Worm (Caenorhabditis elegans) whole organism, L4/young adult: ENCODE measurements around the gene B0554.1.

Source experiments
- W03F9.2 ChIP-seq: fragments of 150-350 bp; optimal IDR thresholded peaks from 2 replicates; lab custom pipeline; 2014; ENCODE audit warnings: missing biosample characterization, missing genetic modification characterization
- dao-5 ChIP-seq: sonication (generic microtip); optimal IDR thresholded peaks from 2 replicates; lab custom pipeline; 2016; ENCODE audit warnings: missing genotype, missing genetic modification characterization, moderate library complexity, missing compliant biosample characterization
- him-1 ChIP-seq: sonication (generic microtip); optimal IDR thresholded peaks from 2 replicates; lab custom pipeline; 2016; ENCODE audit warnings: missing genotype, missing genetic modification reagents, missing genetic modification characterization, missing compliant biosample characterization

Gene B0554.1

DNA sequence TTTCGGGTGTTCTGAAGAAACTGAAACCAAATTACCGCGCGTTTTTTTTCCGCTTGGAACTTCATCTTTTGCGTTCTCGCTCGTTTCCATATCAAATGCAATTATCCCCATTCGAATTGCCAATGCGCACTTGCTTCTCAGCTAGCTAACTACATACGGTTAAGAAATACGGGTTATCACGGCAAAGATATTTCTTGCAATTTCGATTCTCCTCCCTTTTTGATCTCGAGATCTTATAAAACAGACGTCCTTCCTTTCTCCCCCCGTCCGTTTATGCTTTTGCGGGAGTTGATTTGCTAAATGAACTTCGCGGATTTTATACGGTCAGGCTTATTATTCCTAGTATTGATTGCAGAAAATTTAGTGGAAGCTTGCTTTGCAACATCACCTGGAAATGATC, 9.3 kb upstream of the B0554.1 start, which contains the start of gene B0554.4:
TSS of gene B0554.4 (plus strand) at position 301 of the 400 bp plus-strand sequence.
- no peak for TF ChIP-seq him-1 (tag; lab: Kevin White, UChicago)
- TF ChIP-seq W03F9.2: no peak
- no peak for TF ChIP-seq dao-5

DNA sequence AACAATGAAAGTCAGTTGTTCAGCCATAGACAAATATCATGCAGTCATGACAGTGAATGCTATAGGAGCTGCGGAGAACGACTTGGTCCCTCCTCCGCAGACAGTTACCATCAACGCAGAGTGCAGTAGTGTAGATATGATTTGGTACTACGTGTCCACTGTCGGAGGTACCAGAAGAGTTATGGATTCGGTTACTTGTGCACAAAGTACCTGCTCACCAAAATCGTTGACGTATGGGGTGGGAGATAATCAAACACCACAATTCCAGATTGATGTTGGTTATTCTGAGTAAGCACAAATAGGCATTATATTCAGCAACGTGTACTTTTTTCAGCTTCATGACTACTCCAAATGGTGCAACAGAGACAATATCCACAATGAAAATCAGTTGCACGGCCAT, 5.2 kb upstream of the B0554.1 start:
- TF ChIP-seq W03F9.2 (no peak), him-1 (tag; lab: Kevin White, UChicago) (no peak), dao-5 (no peak)

- no peak for TF ChIP-seq him-1 (tag; lab: Kevin White, UChicago)
- no peak for TF ChIP-seq dao-5
- TF ChIP-seq W03F9.2: no peak
These were observed 4.3 kb upstream of the B0554.1 start, which contains the start of gene B0554.2 for ce11 chrV:433898-434297. Gene B0554.2 (plus strand): TSS chrV:434198.

- no peak for TF ChIP-seq W03F9.2
- no peak for TF ChIP-seq him-1 (tag; lab: Kevin White, UChicago)
- TF ChIP-seq dao-5: no peak
These were observed 1.1 kb downstream of the B0554.1 start for ce11 chrV:439183-439749.

DNA sequence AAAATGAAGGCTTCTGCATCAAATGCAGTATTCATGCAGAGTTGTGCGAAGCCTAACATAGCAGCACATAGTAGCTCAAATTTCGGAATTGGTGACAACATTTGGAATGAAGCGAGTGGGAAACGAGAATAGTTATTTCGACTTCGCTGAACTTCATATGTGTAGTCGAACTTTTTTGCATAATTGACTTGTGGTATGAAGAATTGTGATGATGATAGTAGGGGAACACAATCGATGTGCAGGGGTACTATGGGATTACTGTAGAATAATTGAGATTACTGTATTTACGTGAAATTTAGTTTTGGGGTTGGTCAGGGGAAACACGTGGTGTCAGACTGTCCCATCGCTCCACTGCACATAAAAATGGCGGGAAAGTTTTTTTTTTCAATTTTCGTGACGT, 2.7 kb downstream of the B0554.1 start, which contains the start of gene B0554.7:
TSS of gene B0554.7 (minus strand) at position 101 of the 400 bp plus-strand sequence.
- TF ChIP-seq W03F9.2: no peak
- TF ChIP-seq him-1 (tag; lab: Kevin White, UChicago): no peak
- no peak for TF ChIP-seq dao-5

- TF ChIP-seq W03F9.2: no peak
- TF ChIP-seq dao-5: no peak
- TF ChIP-seq him-1 (tag; lab: Kevin White, UChicago): no peak
These were observed 5.0 kb downstream of the B0554.1 start, which contains the start of gene srh-33 for ce11 chrV:443193-443592. Gene srh-33 (minus strand): TSS chrV:443293.

- TF ChIP-seq W03F9.2 (no peak), him-1 (tag; lab: Kevin White, UChicago) (no peak), dao-5 (no peak)
These were observed 8.4 kb downstream of the B0554.1 start, which contains the start of gene srh-34 for ce11 chrV:446574-446973. Gene srh-34 (minus strand): TSS chrV:446674.

DNA sequence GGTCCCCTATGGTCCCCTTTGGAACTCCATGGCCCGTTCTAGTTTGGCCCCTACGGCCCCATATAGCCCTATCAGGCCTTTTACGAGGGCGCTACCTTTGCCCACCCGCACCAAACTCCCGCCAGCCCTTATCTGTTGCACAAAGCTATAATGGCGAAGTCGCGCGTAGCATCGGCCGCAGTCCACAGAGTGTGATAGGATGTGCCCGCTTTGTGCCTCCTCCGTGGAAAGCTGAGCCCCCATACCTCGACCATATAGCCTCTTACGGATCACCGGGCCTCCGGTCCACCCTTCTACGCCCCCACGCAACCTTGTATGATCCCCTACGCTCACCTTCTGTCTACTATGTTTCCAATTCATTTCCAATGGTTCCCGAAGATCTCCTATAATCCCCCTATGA, 8.8 kb downstream of the B0554.1 start:
- no peak for TF ChIP-seq him-1 (tag; lab: Kevin White, UChicago)
- no peak for TF ChIP-seq W03F9.2
- no peak for TF ChIP-seq dao-5

DNA sequence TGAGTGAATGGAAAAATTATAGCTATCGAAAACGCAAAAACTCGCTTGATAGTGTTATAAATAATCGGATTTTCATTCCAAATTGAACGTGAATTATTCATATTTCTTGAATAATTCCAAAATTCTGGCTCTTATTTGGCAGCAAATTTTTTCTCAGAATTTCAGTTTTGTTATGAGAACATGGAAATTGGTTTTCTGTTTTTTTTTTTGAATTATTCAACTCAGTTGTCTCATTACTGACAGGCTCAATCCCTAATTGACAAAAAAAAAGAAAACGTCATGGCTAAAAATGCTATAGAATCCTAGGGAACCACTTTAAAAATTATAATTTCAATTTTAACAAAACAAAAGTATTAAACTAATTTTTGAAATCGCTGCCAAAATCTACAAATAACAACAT, 10.9 kb downstream of the B0554.1 start, which contains the start of gene srh-35:
TSS of gene srh-35 (minus strand) at position 101 of the 400 bp plus-strand sequence.
- TF ChIP-seq dao-5: no peak
- TF ChIP-seq W03F9.2: no peak
- TF ChIP-seq him-1 (tag; lab: Kevin White, UChicago): no peak

DNA sequence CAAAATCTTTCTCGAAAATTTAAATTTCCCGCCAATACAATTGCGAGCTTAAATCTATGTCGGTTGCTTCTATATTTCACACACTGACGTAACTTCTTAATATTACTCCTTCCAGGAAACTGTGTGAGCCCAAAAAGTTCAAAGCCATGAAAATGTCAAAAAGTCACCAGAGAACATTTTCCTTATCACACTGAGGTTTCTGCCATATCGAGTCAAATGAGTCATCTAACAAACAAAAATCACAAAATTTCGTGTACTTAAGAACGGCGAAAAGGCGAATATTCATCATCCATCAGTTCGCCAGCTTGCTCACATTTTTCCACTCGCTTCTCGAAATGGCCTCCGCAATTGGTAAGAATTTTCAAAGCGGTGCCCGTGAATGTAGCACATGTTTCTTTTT, 11.5 kb downstream of the B0554.1 start, which contains the start of gene M02H5.8:
TSS of gene M02H5.8 (plus strand) at position 297 of the 400 bp plus-strand sequence.
- TF ChIP-seq him-1 (tag; lab: Kevin White, UChicago) (no peak), W03F9.2 (no peak), dao-5 (no peak)

DNA sequence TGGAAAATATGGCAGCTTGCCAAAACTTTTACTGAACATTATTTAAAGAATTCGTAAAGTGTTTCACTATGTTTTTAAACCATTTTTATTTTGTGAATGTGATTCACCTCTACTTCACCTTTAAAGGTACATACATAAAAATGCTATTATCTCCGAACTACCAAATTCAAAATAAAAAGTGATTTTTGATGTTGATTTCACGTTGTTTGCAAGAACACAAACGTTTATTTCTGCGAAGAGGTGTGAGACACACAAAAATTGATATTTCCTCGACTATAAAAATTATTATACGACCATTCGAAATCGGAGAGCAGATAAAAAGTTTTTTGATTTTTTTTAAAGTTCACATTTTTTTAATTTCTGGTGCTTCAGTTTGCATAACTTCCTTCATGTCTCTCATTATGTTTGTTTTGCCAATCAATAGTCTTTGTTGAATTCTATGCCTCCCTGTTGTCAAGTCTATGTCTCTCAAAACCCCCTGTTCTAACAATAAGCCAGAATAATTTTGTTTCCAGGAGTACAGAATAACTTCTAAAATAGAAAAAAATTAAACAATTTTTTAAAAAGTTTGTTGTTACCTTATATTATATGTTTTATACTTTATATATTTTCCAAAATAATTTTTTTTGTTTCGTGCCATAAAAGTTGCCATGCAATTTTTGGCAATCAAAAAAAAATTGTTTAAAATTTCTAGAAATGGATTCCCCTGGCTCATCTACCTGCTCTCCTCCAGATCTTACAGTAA, 12.7 kb downstream of the B0554.1 start, which contains the start of gene nhr-123:
TSS of gene nhr-123 (plus strand) at position 695 of the 745 bp plus-strand sequence.
- no peak for TF ChIP-seq dao-5
- no peak for TF ChIP-seq W03F9.2
- TF ChIP-seq him-1 (tag; lab: Kevin White, UChicago): no peak

ce11 chrV:453569-453968, 15.4 kb downstream of the B0554.1 start, which contains the start of gene nhr-98:
Gene nhr-98 (plus strand): TSS chrV:453869.
- TF ChIP-seq him-1 (tag; lab: Kevin White, UChicago) (no peak), dao-5 (no peak), W03F9.2 (no peak)

- TF ChIP-seq him-1 (tag; lab: Kevin White, UChicago) (no peak), dao-5 (no peak), W03F9.2 (no peak)
These were observed 19.6 kb downstream of the B0554.1 start for ce11 chrV:457839-458238.

- TF ChIP-seq him-1 (tag; lab: Kevin White, UChicago) (no peak), dao-5 (no peak), W03F9.2 (no peak)
These were observed 21.3 kb downstream of the B0554.1 start, which contains the start of gene nhr-203 for ce11 chrV:459464-459863. Gene nhr-203 (plus strand): TSS chrV:459795.

DNA sequence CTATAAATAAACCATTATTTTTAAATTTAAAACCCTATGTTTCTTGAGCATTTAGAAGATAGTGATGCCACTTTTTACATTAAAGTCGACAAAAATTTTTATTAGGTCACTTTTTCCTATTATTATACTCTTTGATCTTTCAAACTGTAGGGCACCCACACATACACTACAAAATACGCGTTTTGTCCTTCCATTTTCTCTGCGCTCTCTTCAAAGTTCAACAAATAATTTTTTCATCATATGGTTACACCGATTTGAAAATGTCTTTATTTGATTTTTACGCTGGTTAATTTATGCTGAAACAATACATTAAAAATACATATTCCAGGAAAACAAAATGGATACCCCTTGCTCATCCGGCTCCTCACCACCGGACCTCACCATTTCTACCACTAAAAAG, 24.1 kb downstream of the B0554.1 start, which contains the start of gene nhr-202:
TSS of gene nhr-202 (plus strand) at position 326 of the 400 bp plus-strand sequence.
- TF ChIP-seq him-1 (tag; lab: Kevin White, UChicago): no peak
- no peak for TF ChIP-seq W03F9.2
- no peak for TF ChIP-seq dao-5
